Fruit fly (Drosophila melanogaster): Measurements from ENCODE around the gene CG4872.
A peak's percentile ranks its signal among the peaks of the same experiment; 100 is the strongest.

CG4872 gene

DNA sequence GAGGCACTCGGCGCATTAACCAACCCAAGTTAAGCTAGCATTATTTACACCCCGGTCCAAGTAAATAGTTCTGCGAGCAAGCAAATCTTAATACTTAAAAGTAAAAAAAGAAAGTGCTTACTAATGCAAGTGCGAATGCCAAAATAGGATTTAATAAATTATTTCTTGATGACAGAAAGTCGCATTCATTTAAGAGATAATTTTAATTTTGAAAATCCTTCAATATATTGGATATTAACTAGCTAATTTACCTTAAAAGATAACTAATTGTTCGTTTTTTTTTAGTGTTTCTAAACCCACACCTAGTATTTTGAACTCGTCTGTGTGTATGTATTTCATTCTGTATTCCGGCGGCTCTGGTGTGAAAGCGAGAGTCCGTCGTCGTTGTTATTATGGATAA, 26.4 kb upstream of the CG4872 start (continued):
- TF ChIP-seq Camta (GFP tag; optimal IDR thresholded peaks at IDR 0.05) (no peak), Scr (GFP tag; IDR thresholded peaks at IDR 0.05; ENCODE audit: partially characterized antibody) (no peak), ap (GFP tag; IDR thresholded peaks at IDR 0.05) (peak; percentile 15; the same call in 1 of the 2 replicates), CG15073 (GFP tag; optimal IDR thresholded peaks at IDR 0.05) (no peak), klu (GFP tag; IDR thresholded peaks at IDR 0.05) (no peak), fd3F (GFP tag; optimal IDR thresholded peaks at IDR 0.05) (peak; percentile 26), CG5245 (GFP tag; optimal IDR thresholded peaks at IDR 0.05) (peak; percentile 10), tio (GFP tag; optimal IDR thresholded peaks at IDR 0.05) (peak; percentile 28), CG14014 (GFP tag; IDR thresholded peaks at IDR 0.05) (0 out of 2 replicates have a peak, but pooled peaks have one; percentile 23), pita (GFP tag; optimal IDR thresholded peaks at IDR 0.05) (no peak), Doc2 (GFP tag; IDR thresholded peaks at IDR 0.05) (no peak), croc (GFP tag; conservative IDR thresholded peaks at IDR 0.05) (no peak; the same call in 2 of the 3 replicates), unpg (GFP tag; optimal IDR thresholded peaks at IDR 0.05) (peak; percentile 73), kni (GFP tag; optimal IDR thresholded peaks at IDR 0.05) (no peak), mld (GFP tag; IDR thresholded peaks at IDR 0.05; ENCODE audit: partially characterized antibody) (no peak), CG12104 (GFP tag; optimal IDR thresholded peaks at IDR 0.05) (peak; percentile 36), CG15696 (tag; optimal IDR thresholded peaks at IDR 0.05) (no peak), fd102C (GFP tag; optimal IDR thresholded peaks at IDR 0.05) (no peak), zfh2 (GFP tag; optimal IDR thresholded peaks at IDR 0.05) (no peak), CG11723 (GFP tag; optimal IDR thresholded peaks at IDR 0.05) (peak; percentile 23), CG16863 (GFP tag; optimal IDR thresholded peaks at IDR 0.05) (peak; percentile 6), esg (GFP tag; conservative IDR thresholded peaks at IDR 0.05) (peak; percentile 47), prd (optimal IDR thresholded peaks at IDR 0.05) (no peak), prd (GFP tag; IDR thresholded peaks at IDR 0.05) (peak; percentile 42; the same call in 2 of the 3 replicates), gro (GFP tag; optimal IDR thresholded peaks at IDR 0.05) (no peak), Six4 (GFP tag; optimal IDR thresholded peaks at IDR 0.05) (no peak), btn (GFP tag; optimal IDR thresholded peaks at IDR 0.05) (no peak), BEAF-32 (GFP tag; optimal IDR thresholded peaks at IDR 0.05) (no peak), nmo (GFP tag; optimal IDR thresholded peaks at IDR 0.05) (peak; percentile 72), lab (GFP tag; optimal IDR thresholded peaks at IDR 0.05) (peak; percentile 57), CG8765 (GFP tag; IDR thresholded peaks at IDR 0.05) (no peak), Med (GFP tag) (no peak), chif (GFP tag; optimal IDR thresholded peaks at IDR 0.05) (peak; percentile 13 to 44), CG9876 (GFP tag; optimal IDR thresholded peaks at IDR 0.05) (no peak), CG16815 (GFP tag; optimal IDR thresholded peaks at IDR 0.05) (no peak), GATAe (GFP tag; conservative IDR thresholded peaks at IDR 0.05) (no peak), sc (optimal IDR thresholded peaks at IDR 0.05) (no peak), sc (GFP tag; optimal IDR thresholded peaks at IDR 0.05) (no peak), CkIIα-i1 (GFP tag; IDR thresholded peaks at IDR 0.05) (no peak), rib (GFP tag; IDR thresholded peaks at IDR 0.05) (no peak), bab2 (GFP tag; optimal IDR thresholded peaks at IDR 0.05) (peak; percentile 2), ash1 (GFP tag; optimal IDR thresholded peaks at IDR 0.05) (no peak), Kr (GFP tag; optimal IDR thresholded peaks at IDR 0.05) (no peak), CG12299 (tag; optimal IDR thresholded peaks at IDR 0.05) (no peak), caup (GFP tag; optimal IDR thresholded peaks at IDR 0.05; ENCODE audit: severe bottlenecking) (peak; percentile 12), Ets65A (GFP tag) (peak; percentile 80), Elba2 (GFP tag; optimal IDR thresholded peaks at IDR 0.05) (no peak), dysf (GFP tag; IDR thresholded peaks at IDR 0.05) (peak; percentile 62; the same call in 2 of the 3 replicates), ssp (GFP tag; IDR thresholded peaks at IDR 0.05) (0 out of 2 replicates have a peak, but pooled peaks have one; percentile 19), CG15514 (GFP tag; optimal IDR thresholded peaks at IDR 0.05) (no peak), CG1602 (GFP tag; optimal IDR thresholded peaks at IDR 0.05) (peak; percentile 9), CG3281 (GFP tag; optimal IDR thresholded peaks at IDR 0.05) (peak; percentile 47)
